Fruit fly (Drosophila melanogaster) whole organism, embryonic: Measurements from ENCODE around the gene CG18180.

Source experiments
- ATbp ChIP-seq: fragments of 200-800 bp; sonication (Bioruptor generic); optimal IDR thresholded peaks from 2 replicates; lab custom pipeline; 2017; ENCODE audit warnings: missing biosample characterization, mild to moderate bottlenecking, missing genetic modification characterization, missing genetic modification reagents
- Antp ChIP-seq: fragments of 200-800 bp; sonication (Bioruptor generic); optimal IDR thresholded peaks from 3 replicates; lab custom pipeline; 2016; ENCODE audit warnings: missing biosample characterization, missing genetic modification characterization
- Bgb ChIP-seq: fragments of 200-800 bp; sonication (Bioruptor generic); IDR thresholded peaks from 2 replicates; pipeline ENCODE4 v1.3.6; 2022; ENCODE audit warnings: missing biosample characterization, missing genetic modification characterization; ENCODE audit not compliant: partially characterized antibody
- Bteb2 ChIP-seq: fragments of 200-800 bp; sonication (Bioruptor generic); optimal IDR thresholded peaks from 2 replicates; lab custom pipeline; 2016; ENCODE audit warnings: missing biosample characterization, missing genetic modification characterization
- CG12299 ChIP-seq: fragments of 200-800 bp; sonication (Bioruptor generic); optimal IDR thresholded peaks from 2 replicates; lab custom pipeline; 2018; ENCODE audit warnings: missing biosample characterization, mild to moderate bottlenecking, missing genetic modification characterization
- CG1647 ChIP-seq: fragments of 200-800 bp; sonication (Bioruptor generic); optimal IDR thresholded peaks from 3 replicates; lab custom pipeline; 2016; ENCODE audit warnings: missing biosample characterization, missing genetic modification characterization
- CG32772 ChIP-seq: fragments of 200-800 bp; sonication (Bioruptor generic); IDR thresholded peaks from 2 replicates; pipeline ENCODE4 v1.3.6; 2022; ENCODE audit warnings: missing biosample characterization, missing genetic modification characterization
- CG34224 ChIP-seq: fragments of 200-800 bp; sonication (Bioruptor generic); IDR thresholded peaks from 3 replicates; pipeline ENCODE4 v1.3.6; 2022; ENCODE audit warnings: missing biosample characterization, missing genetic modification characterization; ENCODE audit not compliant: partially characterized antibody
- CG3847 ChIP-seq: fragments of 200-800 bp; sonication (Bioruptor generic); IDR thresholded peaks from 2 replicates; pipeline ENCODE4 v1.3.6; 2022; ENCODE audit warnings: missing biosample characterization, missing genetic modification characterization
- CG6765 ChIP-seq: fragments of 200-800 bp; sonication (Bioruptor generic); optimal IDR thresholded peaks from 3 replicates; lab custom pipeline; 2017; ENCODE audit warnings: missing biosample characterization, mild to moderate bottlenecking, missing genetic modification characterization
- CG8924 ChIP-seq: fragments of 200-800 bp; optimal IDR thresholded peaks from 3 replicates; lab custom pipeline; 2019; ENCODE audit warnings: missing biosample characterization, mild to moderate bottlenecking, missing genetic modification characterization, moderate library complexity
- D ChIP-seq, 2 experiments: fragments of 200-800 bp in 1 of 2; fragments of >200 bp in 1 of 2; sonication (Bioruptor generic) in 1 of 2; optimal IDR thresholded peaks; 2 replicates in 1 of 2; 3 replicates in 1 of 2; lab custom pipeline; 2017; ENCODE audit warnings: mild to moderate bottlenecking in 1 of 2, missing biosample characterization in 1 of 2, missing genetic modification characterization in 1 of 2, missing genetic modification reagents in 1 of 2
- Dbx ChIP-seq: fragments of 200-800 bp; sonication (Bioruptor generic); IDR thresholded peaks from 3 replicates; pipeline ENCODE4 v1.3.6; 2022; ENCODE audit warnings: missing biosample characterization, missing genetic modification characterization
- Dref ChIP-seq: fragments of 200-800 bp; sonication (Bioruptor generic); IDR thresholded peaks from 2 replicates; pipeline ENCODE4 v1.3.6; 2022; ENCODE audit warnings: missing biosample characterization, missing genetic modification characterization
- E2f2 ChIP-seq: fragments of 200-800 bp; sonication (Bioruptor generic); IDR thresholded peaks from 2 replicates; pipeline ENCODE4 v1.3.6; 2022; ENCODE audit warnings: missing biosample characterization, missing genetic modification characterization
- GATAe ChIP-seq: fragments of 200-800 bp; sonication (Bioruptor generic); conservative IDR thresholded peaks from 2 replicates; pipeline ENCODE4 v1.3.6; 2022; ENCODE audit warnings: missing biosample characterization, missing genetic modification characterization
- Myb ChIP-seq: fragments of 200-800 bp; sonication (Bioruptor generic); optimal IDR thresholded peaks from 2 replicates; lab custom pipeline; 2016; ENCODE audit warnings: missing biosample characterization, missing genetic modification characterization
- Opbp ChIP-seq: fragments of 200-800 bp; sonication (Bioruptor generic); IDR thresholded peaks from 3 replicates; pipeline ENCODE4 v1.3.6; 2022; ENCODE audit warnings: missing biosample characterization, missing genetic modification characterization; ENCODE audit not compliant: partially characterized antibody
- Scr ChIP-seq: fragments of 200-800 bp; sonication (Bioruptor generic); IDR thresholded peaks from 2 replicates; pipeline ENCODE4 v1.3.6; 2022; ENCODE audit warnings: missing biosample characterization, missing genetic modification characterization; ENCODE audit not compliant: partially characterized antibody
- Sry-δ ChIP-seq: fragments of 200-800 bp; sonication (Bioruptor generic); optimal IDR thresholded peaks from 2 replicates; lab custom pipeline; 2016; ENCODE audit warnings: missing biosample characterization, missing genetic modification characterization
- YL-1 ChIP-seq: fragments of 200-800 bp; sonication (Bioruptor generic); optimal IDR thresholded peaks from 3 replicates; lab custom pipeline; 2017; ENCODE audit warnings: missing biosample characterization, mild to moderate bottlenecking, missing genetic modification characterization
- amos ChIP-seq: fragments of 200-800 bp; sonication (Bioruptor generic); IDR thresholded peaks from 2 replicates; pipeline ENCODE4 v1.3.6; 2022; ENCODE audit warnings: missing biosample characterization, missing genetic modification characterization; ENCODE audit not compliant: partially characterized antibody
- bcd ChIP-seq: fragments of 200-800 bp; sonication (Bioruptor generic); optimal IDR thresholded peaks from 2 replicates; lab custom pipeline; 2017; ENCODE audit warnings: missing biosample characterization, mild to moderate bottlenecking, missing genetic modification characterization
- caup ChIP-seq: fragments of 200-800 bp; sonication (Bioruptor generic); optimal IDR thresholded peaks from 3 replicates; lab custom pipeline; 2017; ENCODE audit warnings: missing biosample characterization, mild to moderate bottlenecking, missing genetic modification characterization, moderate library complexity; ENCODE audit not compliant: severe bottlenecking
- dimm ChIP-seq: fragments of 200-800 bp; sonication (Bioruptor generic); IDR thresholded peaks from 2 replicates; pipeline ENCODE4 v1.3.6; 2022; ENCODE audit warnings: missing biosample characterization, missing genetic modification characterization
- esg ChIP-seq: fragments of 200-800 bp; sonication (Bioruptor generic); conservative IDR thresholded peaks from 2 replicates; pipeline ENCODE4 v1.3.6; 2022; ENCODE audit warnings: missing biosample characterization, missing genetic modification characterization
- fd64A ChIP-seq: fragments of 200-800 bp; sonication (Bioruptor generic); optimal IDR thresholded peaks from 3 replicates; lab custom pipeline; 2018; ENCODE audit warnings: missing biosample characterization, mild to moderate bottlenecking, missing genetic modification characterization
- hbn ChIP-seq: fragments of 200-800 bp; sonication (Bioruptor generic); IDR thresholded peaks from 2 replicates; pipeline ENCODE4 v1.3.6; 2022; ENCODE audit warnings: missing biosample characterization, missing genetic modification characterization; ENCODE audit not compliant: partially characterized antibody
- jigr1 ChIP-seq: fragments of 200-800 bp; sonication (Bioruptor generic); IDR thresholded peaks from 3 replicates; pipeline ENCODE4 v1.3.6; 2022; ENCODE audit warnings: missing biosample characterization, missing genetic modification characterization
- knrl ChIP-seq: fragments of 200-800 bp; sonication (Bioruptor generic); IDR thresholded peaks from 3 replicates; pipeline ENCODE4 v1.3.6; 2022; ENCODE audit warnings: missing biosample characterization, missing genetic modification characterization; ENCODE audit not compliant: partially characterized antibody
- mirr ChIP-seq: fragments of 200-800 bp; sonication (Bioruptor generic); optimal IDR thresholded peaks from 3 replicates; lab custom pipeline; 2018; ENCODE audit warnings: missing biosample characterization, mild to moderate bottlenecking, missing genetic modification characterization
- nau ChIP-seq: fragments of 200-800 bp; sonication (Bioruptor generic); optimal IDR thresholded peaks from 3 replicates; lab custom pipeline; 2017; ENCODE audit warnings: missing biosample characterization, mild to moderate bottlenecking, missing genetic modification characterization, missing genetic modification reagents
- pita ChIP-seq: fragments of 200-800 bp; sonication (Bioruptor generic); optimal IDR thresholded peaks from 2 replicates; lab custom pipeline; 2017; ENCODE audit warnings: missing biosample characterization, mild to moderate bottlenecking, missing genetic modification characterization
- run ChIP-seq: fragments of 200-800 bp; sonication (Bioruptor generic); optimal IDR thresholded peaks from 3 replicates; lab custom pipeline; 2018; ENCODE audit warnings: missing biosample characterization, mild to moderate bottlenecking, missing genetic modification characterization
- salm ChIP-seq: fragments of 200-800 bp; sonication (Bioruptor generic); optimal IDR thresholded peaks from 2 replicates; lab custom pipeline; 2018; ENCODE audit warnings: missing biosample characterization, mild to moderate bottlenecking, missing genetic modification characterization
- sc ChIP-seq, 3 experiments: fragments of >200 bp in 2 of 3; fragments of 200-800 bp in 1 of 3; sonication (Bioruptor generic) in 1 of 3; optimal IDR thresholded peaks; 2 replicates in 2 of 3; 3 replicates in 1 of 3; lab custom pipeline; 2017; ENCODE audit warnings: mild to moderate bottlenecking in 1 of 3, missing biosample characterization in 1 of 3, missing genetic modification characterization in 1 of 3, missing genetic modification reagents in 1 of 3
- schlank ChIP-seq: fragments of 200-800 bp; sonication (Bioruptor generic); optimal IDR thresholded peaks from 2 replicates; lab custom pipeline; 2018; ENCODE audit warnings: missing biosample characterization, mild to moderate bottlenecking, missing genetic modification characterization
- sens ChIP-seq: fragments of 200-800 bp; sonication (Bioruptor generic); peaks from one replicate; lab custom pipeline; 2016; ENCODE audit warnings: missing biosample characterization, missing genetic modification characterization
- sim ChIP-seq: fragments of 200-800 bp; sonication (Bioruptor generic); IDR thresholded peaks from 2 replicates; pipeline ENCODE4 v1.3.6; 2022; ENCODE audit warnings: missing biosample characterization, missing genetic modification characterization
- sna ChIP-seq: fragments of 200-800 bp; sonication (Bioruptor generic); IDR thresholded peaks from 2 replicates; pipeline ENCODE4 v1.3.6; 2022; ENCODE audit warnings: missing biosample characterization, missing genetic modification characterization; ENCODE audit not compliant: partially characterized antibody
- stwl ChIP-seq: fragments of 200-800 bp; sonication (Bioruptor generic); optimal IDR thresholded peaks from 3 replicates; lab custom pipeline; 2018; ENCODE audit warnings: missing biosample characterization, mild to moderate bottlenecking, missing genetic modification characterization, moderate library complexity
- unpg ChIP-seq: fragments of 200-800 bp; sonication (Bioruptor generic); optimal IDR thresholded peaks from 3 replicates; lab custom pipeline; 2018; ENCODE audit warnings: missing biosample characterization, mild to moderate bottlenecking, missing genetic modification characterization, moderate library complexity
- vnd ChIP-seq: fragments of 200-800 bp; sonication (Bioruptor generic); IDR thresholded peaks from 3 replicates; pipeline ENCODE4 v1.3.6; 2022; ENCODE audit warnings: missing biosample characterization, missing genetic modification characterization; ENCODE audit not compliant: partially characterized antibody
- z ChIP-seq: fragments of 200-800 bp; sonication (Bioruptor generic); IDR thresholded peaks from 3 replicates; pipeline ENCODE4 v1.3.6; 2022; ENCODE audit warnings: missing biosample characterization, missing genetic modification characterization

Gene CG18180

DNA sequence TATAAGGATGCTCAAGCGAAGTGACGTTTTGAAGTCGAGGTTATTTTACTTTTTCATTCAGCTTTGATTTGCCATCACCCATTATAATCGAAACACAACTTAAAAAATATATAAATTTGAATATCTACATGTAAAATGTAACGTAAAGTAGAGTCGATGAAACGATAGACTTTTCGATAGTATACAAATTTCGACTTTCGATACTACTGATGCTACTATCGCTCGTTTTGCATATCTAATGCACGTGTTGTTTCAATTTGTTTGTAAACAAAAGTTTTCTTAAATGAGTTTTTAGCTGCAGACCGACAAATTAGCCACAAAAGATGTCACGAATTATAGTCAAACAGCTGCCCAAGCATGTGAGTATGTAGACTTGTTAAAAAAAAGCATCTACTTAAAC, 16.8 kb upstream of the CG18180 start, which contains the start of gene CG3335 (continued):
- TF ChIP-seq CG12299 (tag; lab: Kevin White, UChicago), result no peak
- no peak for TF ChIP-seq Bteb2 (GFP tag; lab: Kevin White, UChicago)
- peak; percentile 78 for TF ChIP-seq Bgb (GFP tag; lab: Robert Waterston, UW)
- TF ChIP-seq hbn (GFP tag; lab: Robert Waterston, UW), result peak; percentile 78
- TF ChIP-seq CG34224 (GFP tag; lab: Robert Waterston, UW), result peak; percentile 87
- TF ChIP-seq YL-1 (GFP tag; lab: Kevin White, UChicago), result peak; percentile 69
- peak; percentile 49; the same call in 1 of the 2 replicates for TF ChIP-seq sna (GFP tag; lab: Robert Waterston, UW)
- TF ChIP-seq schlank, result no peak
- TF ChIP-seq vnd, result peak; percentile 66
- TF ChIP-seq run, result no peak
- no peak for TF ChIP-seq salm (tag; lab: Kevin White, UChicago)
- TF ChIP-seq Dref, result peak; percentile 86
- TF ChIP-seq amos (GFP tag; lab: Robert Waterston, UW), result peak; percentile 82

dm6 chr3L:9628376-9628775, 12.4 kb upstream of the CG18180 start, which contains the start of gene Cyp40:
Gene Cyp40, plus strand, starts transcription at chr3L:9628676.
- TF ChIP-seq Opbp (GFP tag; lab: Robert Waterston, UW) (no peak), CG32772 (GFP tag; lab: Robert Waterston, UW) (no peak), bcd (GFP tag; lab: Kevin White, UChicago) (no peak), Dbx (GFP tag; lab: Robert Waterston, UW) (no peak), caup (GFP tag; lab: Kevin White, UChicago) (no peak)

DNA sequence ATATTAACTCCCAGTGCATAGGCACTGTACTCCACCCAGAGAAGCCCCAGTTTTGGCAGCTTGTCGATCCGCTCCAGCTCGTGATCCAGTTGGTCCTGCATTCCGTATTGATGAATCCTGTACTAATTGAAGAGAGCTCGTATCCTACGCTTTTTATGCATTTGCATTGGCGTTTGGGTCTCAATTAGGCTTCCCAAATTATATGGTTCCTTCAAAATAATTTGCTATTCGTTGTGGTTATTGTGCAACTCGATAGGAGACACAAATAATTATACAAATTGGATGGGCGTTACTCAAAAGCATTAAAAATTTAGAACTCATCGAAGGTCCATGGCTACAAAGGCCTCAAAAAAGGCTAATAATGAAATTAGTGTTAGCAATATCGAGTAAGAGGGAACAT, 11.7 kb upstream of the CG18180 start, which contains the start of gene Or67b:
Or67b (minus strand) TSS at position 101 of the 400 bp plus-strand sequence.
- TF ChIP-seq CG8924 (no peak), dimm (GFP tag; lab: Robert Waterston, UW) (no peak), fd64A (no peak), sc (optimal IDR thresholded peaks at IDR 0.05; lab: Kevin White, UChicago) (no peak), sc (GFP tag; optimal IDR thresholded peaks at IDR 0.05; lab: Kevin White, UChicago) (no peak), jigr1 (GFP tag; lab: Robert Waterston, UW) (no peak), unpg (GFP tag; lab: Kevin White, UChicago) (no peak), CG6765 (GFP tag; lab: Kevin White, UChicago) (no peak), ATbp (no peak), z (GFP tag; lab: Robert Waterston, UW) (no peak), sim (GFP tag; lab: Robert Waterston, UW) (no peak)

DNA sequence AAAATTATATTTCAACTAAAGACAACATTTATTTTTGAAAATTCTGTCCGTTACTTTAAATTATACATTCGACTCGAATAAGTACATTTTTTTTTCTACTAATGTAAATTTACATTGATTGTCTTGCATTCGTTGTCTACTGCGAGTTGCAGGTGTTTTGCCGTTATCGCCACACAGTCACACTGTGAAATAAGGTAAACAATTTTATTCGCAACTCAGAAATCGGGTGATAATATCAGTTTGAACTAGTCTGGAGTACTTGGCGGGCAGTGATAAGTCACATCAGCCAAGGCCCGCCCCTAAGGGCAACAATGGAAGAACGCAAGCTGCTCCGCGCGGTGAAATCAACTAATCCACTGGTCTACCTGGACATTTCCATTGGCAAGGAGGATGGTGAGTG, 10.9 kb upstream of the CG18180 start:
- TF ChIP-seq nau (GFP tag; lab: Kevin White, UChicago) (no peak), GATAe (GFP tag; lab: Robert Waterston, UW) (no peak), D (optimal IDR thresholded peaks at IDR 0.05; lab: Kevin White, UChicago) (peak; percentile 83), D (GFP tag; optimal IDR thresholded peaks at IDR 0.05; lab: Kevin White, UChicago) (no peak), Sry-δ (GFP tag; lab: Kevin White, UChicago) (peak; percentile 31), CG34224 (GFP tag; lab: Robert Waterston, UW) (no peak), sens (GFP tag; lab: Kevin White, UChicago) (peak; percentile 59), stwl (tag; lab: Kevin White, UChicago) (peak; percentile 63), Scr (GFP tag; lab: Robert Waterston, UW) (peak; percentile 28; the same call in 1 of the 2 replicates), knrl (peak; percentile 54; the same call in 2 of the 3 replicates), esg (GFP tag; lab: Robert Waterston, UW) (no peak), Myb (GFP tag; lab: Kevin White, UChicago) (peak; percentile 99), Antp (no peak), mirr (GFP tag; lab: Kevin White, UChicago) (no peak), Bgb (GFP tag; lab: Robert Waterston, UW) (peak; percentile 55; the same call in 1 of the 2 replicates), E2f2 (peak; percentile 45; the same call in 1 of the 2 replicates), CG1647 (GFP tag; lab: Kevin White, UChicago) (no peak), pita (GFP tag; lab: Kevin White, UChicago) (no peak), CG3847 (no peak)
